Worm (Caenorhabditis elegans): ENCODE measurements around the gene cpr-5.

Gene cpr-5

DNA sequence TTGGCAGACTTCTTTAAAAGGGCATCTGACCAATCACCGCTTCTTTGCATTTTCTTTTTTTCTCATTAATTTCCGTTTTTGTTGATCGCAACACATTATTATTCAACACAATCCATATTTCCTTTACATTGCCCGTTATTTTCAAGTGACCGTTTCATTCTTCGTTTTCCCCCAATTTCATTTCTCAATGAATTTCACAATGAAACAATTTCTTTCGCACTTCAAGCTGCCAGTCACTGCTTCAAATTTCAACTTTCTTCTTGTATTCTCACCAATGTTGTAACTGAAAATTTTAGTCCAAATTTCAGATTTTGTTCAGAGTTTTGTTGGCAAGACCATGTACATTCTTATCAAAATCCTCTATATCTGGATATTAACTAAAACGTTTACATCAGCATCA, 7.6 kb upstream of the cpr-5 start, which contains the start of gene cutl-22:
cutl-22 (plus strand) TSS at position 301 of the 400 bp plus-strand sequence.
- TF ChIP-seq nhr-237 (tag; optimal IDR thresholded peaks at IDR 0.05) (no peak), aly-2 (tag; optimal IDR thresholded peaks at IDR 0.05) (no peak), rnt-1 (tag; optimal IDR thresholded peaks at IDR 0.05) (no peak), grh-1 (GFP tag; IDR thresholded peaks at IDR 0.05) (no peak), pqm-1 (tag; optimal IDR thresholded peaks at IDR 0.05) (no peak)

DNA sequence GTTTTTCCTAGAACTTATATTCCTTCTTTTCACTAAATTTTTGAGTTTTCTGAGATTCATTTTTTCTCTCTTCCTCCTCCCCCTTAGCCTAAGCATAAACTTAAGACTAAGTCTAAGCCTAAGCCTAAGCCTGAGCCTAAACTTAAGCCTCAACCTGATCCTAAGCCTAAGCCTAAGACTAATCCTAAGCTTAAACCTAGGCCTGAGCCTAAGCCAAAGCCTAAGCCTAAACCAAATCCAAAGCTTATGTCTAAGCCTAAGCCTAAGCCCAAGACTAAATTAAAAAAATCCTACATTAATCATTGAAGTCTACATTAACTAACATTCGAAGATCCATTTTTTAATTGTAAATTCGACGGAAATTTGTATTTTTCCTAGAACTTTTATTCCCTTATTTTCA, 7.0 kb upstream of the cpr-5 start:
- TF ChIP-seq lin-14 (GFP tag; optimal IDR thresholded peaks at IDR 0.05) (no peak), nhr-76 (tag; optimal IDR thresholded peaks at IDR 0.05) (no peak), ztf-11 (tag; optimal IDR thresholded peaks at IDR 0.05) (no peak), snu-23 (GFP tag; optimal IDR thresholded peaks at IDR 0.05) (no peak)

DNA sequence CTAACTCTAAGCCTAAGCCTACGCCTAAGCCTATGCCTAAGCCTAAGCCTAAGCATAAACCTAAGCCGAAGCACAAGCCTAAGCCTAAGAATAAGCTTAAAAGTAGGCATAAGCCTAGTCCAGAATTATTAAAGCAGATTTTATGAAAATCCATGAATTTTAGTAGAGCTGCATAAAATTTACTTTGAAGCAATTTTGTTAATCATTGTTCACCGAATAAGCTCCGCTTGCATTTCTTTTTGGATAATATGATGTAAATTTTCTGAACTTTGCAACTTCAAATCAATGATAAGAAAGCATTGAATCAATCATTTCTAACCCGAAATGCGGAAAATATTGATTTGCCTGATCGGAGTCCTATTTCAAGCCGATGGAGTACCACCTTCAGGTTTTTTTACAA, 466 bp upstream of the cpr-5 start, which contains the start of gene cpr-8:
cpr-8 (plus strand) TSS at position 301 of the 400 bp plus-strand sequence.
- TF ChIP-seq unc-62 (GFP tag; optimal IDR thresholded peaks at IDR 0.05) (no peak), unc-130 (tag; optimal IDR thresholded peaks at IDR 0.05) (no peak), tlp-1 (tag; optimal IDR thresholded peaks at IDR 0.05) (no peak), C34B4.2 (tag; optimal IDR thresholded peaks at IDR 0.05) (no peak), aha-1 (tag; optimal IDR thresholded peaks at IDR 0.05) (no peak), lir-3 (tag; optimal IDR thresholded peaks at IDR 0.05; ENCODE audit: poor library complexity) (no peak), efl-1 (optimal IDR thresholded peaks at IDR 0.05) (no peak), efl-1 (GFP tag; optimal IDR thresholded peaks at IDR 0.05 in 1 of 2) (no peak), F16B12.6 (tag; optimal IDR thresholded peaks at IDR 0.05) (no peak), mdl-1 (tag; optimal IDR thresholded peaks at IDR 0.05) (no peak), nhr-12 (tag; optimal IDR thresholded peaks at IDR 0.05) (no peak), sox-4 (tag; optimal IDR thresholded peaks at IDR 0.05) (no peak), aly-2 (tag; optimal IDR thresholded peaks at IDR 0.05) (no peak), dpl-1 (GFP tag; optimal IDR thresholded peaks at IDR 0.05) (no peak), skn-1 (tag; optimal IDR thresholded peaks at IDR 0.05) (no peak), zip-4 (GFP tag; optimal IDR thresholded peaks at IDR 0.05) (no peak), nhr-11 (tag; optimal IDR thresholded peaks at IDR 0.05) (no peak)

DNA sequence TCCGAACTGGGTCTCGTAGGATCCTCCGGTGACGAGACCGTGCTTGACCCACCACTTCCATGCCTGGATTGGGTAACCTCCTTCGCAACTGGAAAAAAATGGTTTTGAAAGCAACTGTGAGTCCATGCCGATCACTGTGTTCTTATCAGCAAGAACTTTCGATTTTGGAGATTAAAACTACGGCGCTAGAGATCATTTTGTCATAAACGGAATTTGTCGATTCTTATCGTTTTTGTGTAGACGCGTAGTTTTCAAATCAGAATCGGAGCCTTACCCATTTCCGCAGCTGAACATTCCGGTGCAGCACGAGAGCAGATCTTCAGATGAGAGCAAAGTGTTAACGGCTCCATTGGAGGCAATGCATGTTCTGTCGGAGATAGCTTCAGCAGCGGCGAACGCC, 613 bp downstream of the cpr-5 start:
- TF ChIP-seq ceh-8 (GFP tag; optimal IDR thresholded peaks at IDR 0.05): peak; percentile 3
- no peak for TF ChIP-seq mep-1 (tag; optimal IDR thresholded peaks at IDR 0.05)
- no peak for TF ChIP-seq efl-1 (optimal IDR thresholded peaks at IDR 0.05)
- peak in 1 of 2 experiments; percentile 91 for TF ChIP-seq efl-1 (GFP tag; optimal IDR thresholded peaks at IDR 0.05 in 1 of 2)

DNA sequence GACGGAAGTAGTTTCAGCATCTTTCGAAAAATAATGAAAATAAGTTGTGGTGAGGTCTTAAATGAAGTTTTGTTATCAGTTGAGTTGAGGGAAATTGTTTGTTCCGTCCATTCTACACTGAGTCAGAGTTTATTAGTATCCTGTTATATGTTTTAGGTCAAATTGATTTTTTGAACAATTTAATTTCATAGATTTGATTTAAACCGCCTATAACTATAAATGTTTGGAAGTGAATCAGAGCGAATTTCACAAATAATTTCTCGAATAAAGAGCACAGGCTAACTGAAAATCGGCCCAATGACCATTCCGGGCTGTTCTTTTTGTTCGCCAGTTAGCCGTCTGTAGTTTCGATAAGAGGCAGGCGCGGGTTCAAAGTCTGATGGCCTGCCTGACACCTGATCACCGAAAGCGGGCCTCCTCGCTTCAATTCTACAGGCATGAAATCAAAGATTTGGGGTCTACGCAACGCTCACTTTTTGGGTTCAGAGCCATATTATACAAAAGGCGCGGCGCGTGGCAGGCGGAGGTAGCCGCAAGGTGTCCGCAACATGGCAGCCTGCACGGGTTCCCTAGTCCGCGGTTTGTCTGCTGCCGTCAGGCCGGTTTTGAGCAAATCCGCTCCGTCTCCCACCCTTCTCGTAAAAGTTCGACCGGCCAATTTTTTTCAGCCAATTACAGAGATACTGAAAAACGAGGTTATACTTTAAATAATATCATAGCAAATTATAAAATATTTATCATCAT, 1.8 kb downstream of the cpr-5 start, which contains the start of gene W07B8.4:
W07B8.4 (minus strand) TSS at position 51 of the 744 bp plus-strand sequence.
- no peak for TF ChIP-seq nhr-237 (tag; optimal IDR thresholded peaks at IDR 0.05)
- no peak for TF ChIP-seq ceh-82 (tag; optimal IDR thresholded peaks at IDR 0.05)
- TF ChIP-seq pax-3 (tag; optimal IDR thresholded peaks at IDR 0.05): no peak
- no peak for TF ChIP-seq pqm-1 (tag; optimal IDR thresholded peaks at IDR 0.05)
- no peak for TF ChIP-seq aha-1 (tag; optimal IDR thresholded peaks at IDR 0.05)
- no peak for TF ChIP-seq ceh-88 (GFP tag; IDR thresholded peaks at IDR 0.05)
- TF ChIP-seq hpl-2 (GFP tag; optimal IDR thresholded peaks at IDR 0.05): no peak
- no peak for TF ChIP-seq nhr-76 (tag; optimal IDR thresholded peaks at IDR 0.05)
- TF ChIP-seq ets-5 (GFP tag; IDR thresholded peaks at IDR 0.05): no peak
- TF ChIP-seq tlp-1 (tag; optimal IDR thresholded peaks at IDR 0.05): no peak
- no peak for TF ChIP-seq nhr-77 (tag; optimal IDR thresholded peaks at IDR 0.05)

All from whole organism, L1 larva.